Worm (Caenorhabditis elegans) whole organism, L2 larva: ENCODE measurements around the gene cyp-13A5.

ENCODE experiments used
- C34F6.9 ChIP-seq: fragments of 150-350 bp; optimal IDR thresholded peaks from 2 replicates; lab custom pipeline; 2014; ENCODE audit warnings: missing biosample characterization, missing genetic modification characterization
- F13H6.1 ChIP-seq: sonication (generic microtip); optimal IDR thresholded peaks from 2 replicates; lab custom pipeline; 2016; ENCODE audit warnings: missing genetic modification characterization, missing compliant biosample characterization
- R02D3.7 ChIP-seq: fragments of 150-350 bp; optimal IDR thresholded peaks from 2 replicates; lab custom pipeline; 2014; ENCODE audit warnings: missing biosample characterization, missing genetic modification characterization
- alr-1 ChIP-seq: fragments of 150-350 bp; optimal IDR thresholded peaks from 2 replicates; lab custom pipeline; 2014; ENCODE audit warnings: missing biosample characterization, missing genetic modification characterization
- aly-2 ChIP-seq: fragments of 150-350 bp; optimal IDR thresholded peaks from 2 replicates; lab custom pipeline; 2014; ENCODE audit warnings: missing biosample characterization, missing genetic modification characterization
- blmp-1 ChIP-seq: sonication (generic microtip); optimal IDR thresholded peaks from 2 replicates; lab custom pipeline; 2017; ENCODE audit warnings: missing genetic modification characterization, mild to moderate bottlenecking, missing compliant biosample characterization, antibody characterized with exemption, moderate library complexity; ENCODE audit not compliant: insufficient read depth
- ceh-16 ChIP-seq: fragments of 150-350 bp; optimal IDR thresholded peaks from 2 replicates; lab custom pipeline; 2014; ENCODE audit warnings: missing biosample characterization, missing genetic modification characterization
- ceh-82 ChIP-seq: fragments of 150-350 bp; optimal IDR thresholded peaks from 2 replicates; lab custom pipeline; 2014; ENCODE audit warnings: missing biosample characterization, missing genetic modification characterization
- crh-2 ChIP-seq: sonication (generic microtip); optimal IDR thresholded peaks from 2 replicates; lab custom pipeline; 2017; ENCODE audit warnings: missing biosample characterization, missing genetic modification characterization
- dmd-4 ChIP-seq: sonication (generic microtip); optimal IDR thresholded peaks from 2 replicates; lab custom pipeline; 2017; ENCODE audit warnings: missing biosample characterization, missing genetic modification characterization
- egl-27 ChIP-seq: sonication (generic microtip); optimal IDR thresholded peaks from 3 replicates; lab custom pipeline; 2017; ENCODE audit warnings: missing biosample characterization, missing genetic modification reagents, missing genetic modification characterization
- elt-1 ChIP-seq: fragments of 150-350 bp; optimal IDR thresholded peaks from 2 replicates; lab custom pipeline; 2014; ENCODE audit warnings: missing biosample characterization, missing genetic modification characterization
- elt-3 ChIP-seq: sonication (generic microtip); optimal IDR thresholded peaks from 2 replicates; lab custom pipeline; 2017; ENCODE audit warnings: missing biosample characterization, missing genetic modification characterization
- fos-1 ChIP-seq: fragments of 150-350 bp; optimal IDR thresholded peaks from 2 replicates; lab custom pipeline; 2014; ENCODE audit warnings: missing biosample characterization, missing genetic modification characterization
- gmeb-1 ChIP-seq: fragments of 150-350 bp; optimal IDR thresholded peaks from 2 replicates; lab custom pipeline; 2014; ENCODE audit warnings: missing biosample characterization, missing genetic modification characterization
- lin-11 ChIP-seq: fragments of 150-350 bp; sonication (generic microtip); optimal IDR thresholded peaks from 2 replicates; lab custom pipeline; 2014; ENCODE audit warnings: missing biosample characterization, missing genetic modification characterization, inconsistent platforms, mixed read lengths
- lin-13 ChIP-seq: fragments of 150-350 bp; optimal IDR thresholded peaks from 2 replicates; lab custom pipeline; 2014; ENCODE audit warnings: missing biosample characterization, missing genetic modification reagents, missing genetic modification characterization
- lsy-2 ChIP-seq, 2 experiments: fragments of 150-350 bp in 1 of 2; sonication (generic microtip) in 1 of 2; optimal IDR thresholded peaks; 2 replicates each; lab custom pipeline; 2014 to 2017; ENCODE audit warnings: missing biosample characterization in 2 of 2, missing genetic modification characterization in 2 of 2
- mab-5 ChIP-seq: fragments of 150-350 bp; optimal IDR thresholded peaks from 2 replicates; lab custom pipeline; 2014; ENCODE audit warnings: missing biosample characterization, missing genetic modification characterization
- mdl-1 ChIP-seq, 2 experiments: fragments of 150-350 bp in 1 of 2; sonication (generic microtip) in 1 of 2; optimal IDR thresholded peaks; 2 replicates each; lab custom pipeline; 2017; ENCODE audit warnings: missing biosample characterization in 2 of 2, missing genetic modification characterization in 2 of 2
- nhr-11 ChIP-seq: fragments of 150-350 bp; optimal IDR thresholded peaks from 2 replicates; lab custom pipeline; 2014; ENCODE audit warnings: missing biosample characterization, missing genetic modification characterization
- nhr-129 ChIP-seq: fragments of 150-350 bp; optimal IDR thresholded peaks from 2 replicates; lab custom pipeline; 2014; ENCODE audit warnings: missing biosample characterization, missing genetic modification characterization
- nhr-21 ChIP-seq: fragments of 150-350 bp; optimal IDR thresholded peaks from 2 replicates; lab custom pipeline; 2014; ENCODE audit warnings: missing biosample characterization, missing genetic modification characterization
- nhr-237 ChIP-seq: fragments of 150-350 bp; optimal IDR thresholded peaks from 2 replicates; lab custom pipeline; 2014; ENCODE audit warnings: missing biosample characterization, missing genetic modification characterization
- nhr-6 ChIP-seq: fragments of 150-350 bp; optimal IDR thresholded peaks from 2 replicates; lab custom pipeline; 2014; ENCODE audit warnings: missing biosample characterization, missing genetic modification characterization
- peb-1 ChIP-seq: fragments of 150-350 bp; optimal IDR thresholded peaks from 2 replicates; lab custom pipeline; 2014; ENCODE audit warnings: missing biosample characterization, missing genetic modification characterization
- sem-4 ChIP-seq: fragments of 150-350 bp; optimal IDR thresholded peaks from 2 replicates; lab custom pipeline; 2014; ENCODE audit warnings: missing biosample characterization, missing genetic modification reagents, missing genetic modification characterization
- skn-1 ChIP-seq: sonication (generic microtip); optimal IDR thresholded peaks from 2 replicates; lab custom pipeline; 2017; ENCODE audit warnings: missing biosample characterization, missing genetic modification characterization
- sma-3 ChIP-seq: sonication (generic microtip); optimal IDR thresholded peaks from 2 replicates; lab custom pipeline; 2016; ENCODE audit warnings: missing genetic modification reagents, missing genetic modification characterization, missing compliant biosample characterization
- sma-9 ChIP-seq, 2 experiments: fragments of 150-350 bp in 1 of 2; sonication (generic microtip) in 1 of 2; optimal IDR thresholded peaks; 2 replicates each; lab custom pipeline; 2014 to 2016; ENCODE audit warnings: missing genetic modification characterization in 2 of 2, mild to moderate bottlenecking in 1 of 2, missing biosample characterization in 1 of 2, missing compliant biosample characterization in 1 of 2, missing genetic modification reagents in 1 of 2, moderate library complexity in 1 of 2
- unc-55 ChIP-seq: fragments of 150-350 bp; sonication (generic microtip); optimal IDR thresholded peaks from 3 replicates; lab custom pipeline; 2014; ENCODE audit warnings: missing biosample characterization, missing genetic modification reagents, missing genetic modification characterization
- unc-62 ChIP-seq: fragments of 150-350 bp; optimal IDR thresholded peaks from 2 replicates; lab custom pipeline; 2014; ENCODE audit warnings: missing biosample characterization, missing genetic modification reagents, missing genetic modification characterization
- zag-1 ChIP-seq: fragments of 150-350 bp; optimal IDR thresholded peaks from 2 replicates; lab custom pipeline; 2014; ENCODE audit warnings: missing biosample characterization, missing genetic modification characterization
- ztf-11 ChIP-seq: sonication (generic microtip); optimal IDR thresholded peaks from 2 replicates; lab custom pipeline; 2017; ENCODE audit warnings: missing biosample characterization, missing genetic modification characterization
- ztf-4 ChIP-seq: fragments of 150-350 bp; optimal IDR thresholded peaks from 2 replicates; lab custom pipeline; 2014; ENCODE audit warnings: missing biosample characterization, missing genetic modification characterization

cyp-13A5 gene

ce11 chrII:9807519-9807972, 7.4 kb upstream of the cyp-13A5 start, which contains the start of gene cyp-13A8:
Gene cyp-13A8, minus strand, starts transcription at chrII:9807569.
- TF ChIP-seq blmp-1 (tag; lab: Kevin White, UChicago) (no peak), ceh-16 (tag; lab: Kevin White, UChicago) (no peak), elt-3 (tag; lab: Kevin White, UChicago) (no peak), ztf-4 (no peak), peb-1 (tag; lab: Kevin White, UChicago) (no peak), mdl-1 (tag; optimal IDR thresholded peaks at IDR 0.05; lab: Kevin White, UChicago) (no peak), dmd-4 (tag; lab: Kevin White, UChicago) (no peak), elt-1 (tag; lab: Kevin White, UChicago) (no peak), unc-62 (GFP tag; lab: Kevin White, UChicago) (no peak), fos-1 (peak; percentile 94), sem-4 (tag; lab: Kevin White, UChicago) (no peak), nhr-129 (tag; lab: Kevin White, UChicago) (peak; percentile 39), sma-9 (GFP tag; optimal IDR thresholded peaks at IDR 0.05; lab: Kevin White, UChicago) (peak; percentile 90), sma-9 (tag; optimal IDR thresholded peaks at IDR 0.05; lab: Kevin White, UChicago) (no peak), crh-2 (peak; percentile 39), aly-2 (tag; lab: Kevin White, UChicago) (no peak), nhr-6 (tag; lab: Kevin White, UChicago) (no peak), ceh-82 (tag; lab: Kevin White, UChicago) (no peak)

ce11 chrII:9803320-9803719, 3.2 kb upstream of the cyp-13A5 start, which contains the start of gene cyp-13A7:
Gene cyp-13A7, plus strand, starts transcription at chrII:9803620.
- TF ChIP-seq peb-1 (tag; lab: Kevin White, UChicago) (no peak), egl-27 (tag; lab: Kevin White, UChicago) (no peak), lin-13 (GFP tag; lab: Kevin White, UChicago) (no peak), crh-2 (no peak), lin-11 (tag; lab: Kevin White, UChicago) (no peak), nhr-21 (no peak), R02D3.7 (tag; lab: Kevin White, UChicago) (no peak), C34F6.9 (tag; lab: Kevin White, UChicago) (no peak), mab-5 (tag; lab: Kevin White, UChicago) (no peak), zag-1 (no peak), aly-2 (tag; lab: Kevin White, UChicago) (no peak), nhr-6 (tag; lab: Kevin White, UChicago) (no peak)
- TF ChIP-seq, all 48 proteins: peak for 0

ce11 chrII:9802642-9803041, 2.5 kb upstream of the cyp-13A5 start, which contains the start of gene cyp-13A6:
Gene cyp-13A6, minus strand, starts transcription at chrII:9802821.
- TF ChIP-seq nhr-237 (tag; lab: Kevin White, UChicago) (no peak), blmp-1 (tag; lab: Kevin White, UChicago) (no peak), ceh-16 (tag; lab: Kevin White, UChicago) (no peak), lsy-2 (tag; optimal IDR thresholded peaks at IDR 0.05; lab: Kevin White, UChicago) (no peak), fos-1 (peak; percentile 62), egl-27 (tag; lab: Kevin White, UChicago) (no peak)

ce11 chrII:9797664-9798063, 2.5 kb downstream of the cyp-13A5 start, which contains the start of gene cyp-13A4:
Gene cyp-13A4, minus strand, starts transcription at chrII:9797740.
- TF ChIP-seq ztf-11 (no peak), fos-1 (peak; percentile 10), sma-9 (GFP tag; optimal IDR thresholded peaks at IDR 0.05; lab: Kevin White, UChicago) (peak; percentile 15), sma-9 (tag; optimal IDR thresholded peaks at IDR 0.05; lab: Kevin White, UChicago) (no peak)
- TF ChIP-seq, all 48 proteins: peak for 2

- TF ChIP-seq crh-2 (no peak), nhr-21 (no peak), zag-1 (no peak), ceh-82 (tag; lab: Kevin White, UChicago) (no peak), unc-55 (GFP tag; lab: Kevin White, UChicago) (no peak), aly-2 (tag; lab: Kevin White, UChicago) (no peak), nhr-11 (tag; lab: Kevin White, UChicago) (no peak)
Observed at ce11 chrII:9793197-9793596, 7.0 kb downstream of the cyp-13A5 start, which contains the start of gene cyp-13A3. Gene cyp-13A3, minus strand, starts transcription at chrII:9793297.

ce11 chrII:9791185-9791584, 9.0 kb downstream of the cyp-13A5 start:
- TF ChIP-seq ceh-16 (tag; lab: Kevin White, UChicago), result no peak
- TF ChIP-seq fos-1, result peak; percentile 97
- peak; percentile 16 for TF ChIP-seq nhr-129 (tag; lab: Kevin White, UChicago)
- peak; percentile 94 for TF ChIP-seq sma-9 (GFP tag; optimal IDR thresholded peaks at IDR 0.05; lab: Kevin White, UChicago)
- TF ChIP-seq sma-9 (tag; optimal IDR thresholded peaks at IDR 0.05; lab: Kevin White, UChicago), result no peak
- no peak for TF ChIP-seq alr-1 (tag; lab: Kevin White, UChicago)
- peak in 1 of 2 experiments; percentile 43 for TF ChIP-seq mdl-1 (tag; optimal IDR thresholded peaks at IDR 0.05; lab: Kevin White, UChicago)
- peak; percentile 44 for TF ChIP-seq sma-3
- peak; percentile 48 for TF ChIP-seq gmeb-1
- peak; percentile 73 for TF ChIP-seq F13H6.1
- TF ChIP-seq nhr-21, result peak; percentile 41
- TF ChIP-seq crh-2, result peak; percentile 70
- TF ChIP-seq lsy-2 (tag; optimal IDR thresholded peaks at IDR 0.05; lab: Kevin White, UChicago), result peak in 1 of 2 experiments; percentile 21
- no peak for TF ChIP-seq skn-1
